Worm (Caenorhabditis elegans): ENCODE measurements around the gene Y45G12C.1.

DNA sequence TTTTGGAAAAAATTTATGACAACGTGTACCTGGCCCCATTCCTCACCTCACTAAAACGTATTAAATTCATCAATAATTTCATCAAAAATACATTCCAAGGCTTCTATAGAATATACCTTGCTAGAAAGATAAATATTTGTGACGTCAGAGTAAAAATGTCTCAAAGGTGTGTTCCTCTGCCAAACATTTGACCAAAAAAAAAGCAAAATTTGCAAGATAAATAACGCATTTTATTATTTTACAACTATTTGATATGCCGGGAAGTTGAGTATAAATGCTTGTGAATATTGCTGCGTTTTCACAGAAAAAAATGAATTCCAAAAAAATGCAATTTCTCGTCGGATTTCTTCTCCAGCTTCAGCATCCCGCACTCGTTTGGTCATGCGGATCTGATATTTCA lies 15.1 kb downstream of the Y45G12C.1 start, which contains the start of gene C29G2.3:
- TF ChIP-seq flt-1 (GFP tag; IDR thresholded peaks at IDR 0.05) (no peak), ztf-29 (GFP tag; IDR thresholded peaks at IDR 0.05) (no peak), ztf-23 (GFP tag; IDR thresholded peaks at IDR 0.05) (no peak), tab-1 (GFP tag; IDR thresholded peaks at IDR 0.05) (no peak), ref-1 (GFP tag; conservative IDR thresholded peaks at IDR 0.05) (no peak), cog-1 (tag; optimal IDR thresholded peaks at IDR 0.05) (no peak), klf-2 (GFP tag; conservative IDR thresholded peaks at IDR 0.05) (no peak)
